Worm (Caenorhabditis elegans) whole organism, L2 larva: Measurements from ENCODE around the gene F54F12.1.

Experiments used
- C34F6.9 ChIP-seq: fragments of 150-350 bp; optimal IDR thresholded peaks from 2 replicates; lab custom pipeline; 2014; ENCODE audit warnings: missing biosample characterization, missing genetic modification characterization
- F13H6.1 ChIP-seq: sonication (generic microtip); optimal IDR thresholded peaks from 2 replicates; lab custom pipeline; 2016; ENCODE audit warnings: missing genetic modification characterization, missing compliant biosample characterization
- Y55F3AM.14 ChIP-seq: fragments of 200-800 bp; sonication (Bioruptor generic); optimal IDR thresholded peaks from 2 replicates; lab custom pipeline; 2018; ENCODE audit warnings: mild to moderate bottlenecking, missing genetic modification characterization, missing compliant biosample characterization
- ZK546.5 ChIP-seq: sonication (generic microtip); optimal IDR thresholded peaks from 2 replicates; lab custom pipeline; 2017; ENCODE audit warnings: missing biosample characterization, missing genetic modification characterization
- ama-1 ChIP-seq: fragments of 150-350 bp; optimal IDR thresholded peaks from 2 replicates; lab custom pipeline; 2018; ENCODE audit warnings: inconsistent platforms
- blmp-1 ChIP-seq: sonication (generic microtip); optimal IDR thresholded peaks from 2 replicates; lab custom pipeline; 2017; ENCODE audit warnings: missing genetic modification characterization, mild to moderate bottlenecking, missing compliant biosample characterization, antibody characterized with exemption, moderate library complexity; ENCODE audit not compliant: insufficient read depth
- ceh-82 ChIP-seq: fragments of 150-350 bp; optimal IDR thresholded peaks from 2 replicates; lab custom pipeline; 2014; ENCODE audit warnings: missing biosample characterization, missing genetic modification characterization
- crh-2 ChIP-seq: sonication (generic microtip); optimal IDR thresholded peaks from 2 replicates; lab custom pipeline; 2017; ENCODE audit warnings: missing biosample characterization, missing genetic modification characterization
- dmd-4 ChIP-seq: sonication (generic microtip); optimal IDR thresholded peaks from 2 replicates; lab custom pipeline; 2017; ENCODE audit warnings: missing biosample characterization, missing genetic modification characterization
- egl-27 ChIP-seq: sonication (generic microtip); optimal IDR thresholded peaks from 3 replicates; lab custom pipeline; 2017; ENCODE audit warnings: missing biosample characterization, missing genetic modification reagents, missing genetic modification characterization
- elt-1 ChIP-seq: fragments of 150-350 bp; optimal IDR thresholded peaks from 2 replicates; lab custom pipeline; 2014; ENCODE audit warnings: missing biosample characterization, missing genetic modification characterization
- elt-3 ChIP-seq: sonication (generic microtip); optimal IDR thresholded peaks from 2 replicates; lab custom pipeline; 2017; ENCODE audit warnings: missing biosample characterization, missing genetic modification characterization
- fos-1 ChIP-seq: fragments of 150-350 bp; optimal IDR thresholded peaks from 2 replicates; lab custom pipeline; 2014; ENCODE audit warnings: missing biosample characterization, missing genetic modification characterization
- lin-11 ChIP-seq: fragments of 150-350 bp; sonication (generic microtip); optimal IDR thresholded peaks from 2 replicates; lab custom pipeline; 2014; ENCODE audit warnings: missing biosample characterization, missing genetic modification characterization, inconsistent platforms, mixed read lengths
- mab-5 ChIP-seq: fragments of 150-350 bp; optimal IDR thresholded peaks from 2 replicates; lab custom pipeline; 2014; ENCODE audit warnings: missing biosample characterization, missing genetic modification characterization
- mbf-1 ChIP-seq: sonication (generic microtip); optimal IDR thresholded peaks from 2 replicates; lab custom pipeline; 2017; ENCODE audit warnings: missing biosample characterization, missing genetic modification characterization
- nhr-10 ChIP-seq: sonication (generic microtip); optimal IDR thresholded peaks from 2 replicates; lab custom pipeline; 2017; ENCODE audit warnings: missing biosample characterization, missing genetic modification characterization
- nhr-11 ChIP-seq: fragments of 150-350 bp; optimal IDR thresholded peaks from 2 replicates; lab custom pipeline; 2014; ENCODE audit warnings: missing biosample characterization, missing genetic modification characterization
- nhr-12 ChIP-seq: fragments of 150-350 bp; optimal IDR thresholded peaks from 2 replicates; lab custom pipeline; 2014; ENCODE audit warnings: missing biosample characterization, missing genetic modification characterization
- nhr-21 ChIP-seq: fragments of 150-350 bp; optimal IDR thresholded peaks from 2 replicates; lab custom pipeline; 2014; ENCODE audit warnings: missing biosample characterization, missing genetic modification characterization
- nhr-23 ChIP-seq: fragments of 150-350 bp; optimal IDR thresholded peaks from 2 replicates; lab custom pipeline; 2014; ENCODE audit warnings: missing biosample characterization, missing genetic modification reagents, missing genetic modification characterization
- nhr-25 ChIP-seq: fragments of 150-350 bp; sonication (generic microtip); optimal IDR thresholded peaks from 3 replicates; lab custom pipeline; 2014; ENCODE audit warnings: missing biosample characterization, missing genetic modification characterization
- nhr-77 ChIP-seq: fragments of 150-350 bp; optimal IDR thresholded peaks from 2 replicates; lab custom pipeline; 2014; ENCODE audit warnings: missing biosample characterization, missing genetic modification characterization
- sem-4 ChIP-seq: fragments of 150-350 bp; optimal IDR thresholded peaks from 2 replicates; lab custom pipeline; 2014; ENCODE audit warnings: missing biosample characterization, missing genetic modification reagents, missing genetic modification characterization
- skn-1 ChIP-seq: sonication (generic microtip); optimal IDR thresholded peaks from 2 replicates; lab custom pipeline; 2017; ENCODE audit warnings: missing biosample characterization, missing genetic modification characterization
- sma-3 ChIP-seq: sonication (generic microtip); optimal IDR thresholded peaks from 2 replicates; lab custom pipeline; 2016; ENCODE audit warnings: missing genetic modification reagents, missing genetic modification characterization, missing compliant biosample characterization
- sma-9 ChIP-seq, 2 experiments: fragments of 150-350 bp in 1 of 2; sonication (generic microtip) in 1 of 2; optimal IDR thresholded peaks; 2 replicates each; lab custom pipeline; 2014 to 2016; ENCODE audit warnings: missing genetic modification characterization in 2 of 2, mild to moderate bottlenecking in 1 of 2, missing biosample characterization in 1 of 2, missing compliant biosample characterization in 1 of 2, missing genetic modification reagents in 1 of 2, moderate library complexity in 1 of 2
- snpc-4 ChIP-seq: fragments of 150-350 bp; optimal IDR thresholded peaks from 2 replicates; lab custom pipeline; 2014; ENCODE audit warnings: missing biosample characterization, missing genetic modification characterization
- unc-62 ChIP-seq: fragments of 150-350 bp; optimal IDR thresholded peaks from 2 replicates; lab custom pipeline; 2014; ENCODE audit warnings: missing biosample characterization, missing genetic modification reagents, missing genetic modification characterization
- zag-1 ChIP-seq: fragments of 150-350 bp; optimal IDR thresholded peaks from 2 replicates; lab custom pipeline; 2014; ENCODE audit warnings: missing biosample characterization, missing genetic modification characterization
- ztf-1 ChIP-seq: fragments of 200-800 bp; sonication (Bioruptor generic); conservative IDR thresholded peaks from 2 replicates; pipeline ENCODE4 v1.3.6; 2022; ENCODE audit warnings: missing genetic modification characterization, missing compliant biosample characterization
- ztf-11 ChIP-seq: sonication (generic microtip); optimal IDR thresholded peaks from 2 replicates; lab custom pipeline; 2017; ENCODE audit warnings: missing biosample characterization, missing genetic modification characterization
- ztf-4 ChIP-seq: fragments of 150-350 bp; optimal IDR thresholded peaks from 2 replicates; lab custom pipeline; 2014; ENCODE audit warnings: missing biosample characterization, missing genetic modification characterization

Gene F54F12.1

DNA sequence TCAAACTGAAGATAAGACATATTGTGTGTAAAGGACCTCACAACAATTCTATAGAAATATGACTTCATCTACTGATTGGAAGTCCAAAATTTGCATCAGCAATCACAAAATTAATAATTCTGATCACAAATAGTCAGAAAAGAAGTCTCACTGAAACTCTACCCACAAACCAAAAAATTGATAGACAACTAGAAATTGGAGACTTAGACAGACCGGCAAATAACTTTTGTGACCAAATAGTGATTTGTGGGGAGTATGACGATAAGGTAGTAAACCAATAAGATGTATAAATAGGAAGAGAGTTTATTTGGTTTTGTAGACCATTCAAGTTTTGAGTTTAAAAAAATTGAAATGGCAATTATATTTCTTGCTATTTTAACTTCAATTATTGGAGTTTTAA is 31.0 kb downstream of the F54F12.1 start, which contains the start of gene cyp-13A12:
TSS of gene cyp-13A12 (plus strand) at position 267 of the 400 bp plus-strand sequence.
- TF ChIP-seq nhr-23 (no peak), ceh-82 (tag; lab: Kevin White, UChicago) (no peak), fos-1 (tag; lab: Kevin White, UChicago) (peak; percentile 64), nhr-10 (tag; lab: Kevin White, UChicago) (no peak), dmd-4 (tag; lab: Kevin White, UChicago) (no peak), elt-3 (no peak), F13H6.1 (tag; lab: Kevin White, UChicago) (no peak), ztf-1 (GFP tag; lab: Robert Waterston, UW) (no peak), nhr-77 (tag; lab: Kevin White, UChicago) (no peak), sma-9 (GFP tag; optimal IDR thresholded peaks at IDR 0.05; lab: Kevin White, UChicago) (peak; percentile 4), sma-9 (tag; optimal IDR thresholded peaks at IDR 0.05; lab: Kevin White, UChicago) (no peak), mbf-1 (tag; lab: Kevin White, UChicago) (no peak)
- TF ChIP-seq, all 48 proteins: peak for 2

DNA sequence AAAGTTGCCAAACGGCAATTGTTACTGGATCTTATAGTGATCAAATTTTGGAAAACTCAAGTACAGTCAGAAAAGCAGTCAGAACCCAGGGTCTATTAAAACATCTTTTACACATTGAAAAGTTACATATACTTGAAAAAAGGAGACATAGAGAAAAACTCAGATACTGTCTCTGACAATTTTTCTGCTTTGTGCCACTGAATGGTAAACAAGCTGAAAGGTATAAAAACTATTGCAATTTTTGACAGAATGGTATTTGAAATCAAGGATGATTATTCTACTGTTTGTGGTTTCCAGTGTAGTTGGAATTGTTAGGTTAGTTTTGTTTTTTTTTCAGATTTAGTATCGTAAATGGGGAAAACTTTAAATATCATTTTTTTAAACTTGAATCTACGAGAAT is 34.5 kb downstream of the F54F12.1 start, which contains the start of gene cyp-13A11:
TSS of gene cyp-13A11 (plus strand) at position 266 of the 400 bp plus-strand sequence.
- TF ChIP-seq crh-2 (tag; lab: Kevin White, UChicago) (no peak), blmp-1 (tag; lab: Kevin White, UChicago) (no peak), nhr-11 (tag; lab: Kevin White, UChicago) (no peak), ztf-1 (GFP tag; lab: Robert Waterston, UW) (no peak), elt-3 (no peak), sem-4 (tag; lab: Kevin White, UChicago) (no peak), fos-1 (tag; lab: Kevin White, UChicago) (no peak), ztf-11 (tag; lab: Kevin White, UChicago) (no peak), C34F6.9 (tag; lab: Kevin White, UChicago) (no peak), dmd-4 (tag; lab: Kevin White, UChicago) (no peak), elt-1 (tag; lab: Kevin White, UChicago) (no peak), lin-11 (tag; lab: Kevin White, UChicago) (no peak), ama-1 (no peak), unc-62 (GFP tag; lab: Kevin White, UChicago) (no peak), ztf-4 (tag; lab: Kevin White, UChicago) (no peak), zag-1 (tag; lab: Kevin White, UChicago) (no peak)
- TF ChIP-seq, all 48 proteins: peak for 0

DNA sequence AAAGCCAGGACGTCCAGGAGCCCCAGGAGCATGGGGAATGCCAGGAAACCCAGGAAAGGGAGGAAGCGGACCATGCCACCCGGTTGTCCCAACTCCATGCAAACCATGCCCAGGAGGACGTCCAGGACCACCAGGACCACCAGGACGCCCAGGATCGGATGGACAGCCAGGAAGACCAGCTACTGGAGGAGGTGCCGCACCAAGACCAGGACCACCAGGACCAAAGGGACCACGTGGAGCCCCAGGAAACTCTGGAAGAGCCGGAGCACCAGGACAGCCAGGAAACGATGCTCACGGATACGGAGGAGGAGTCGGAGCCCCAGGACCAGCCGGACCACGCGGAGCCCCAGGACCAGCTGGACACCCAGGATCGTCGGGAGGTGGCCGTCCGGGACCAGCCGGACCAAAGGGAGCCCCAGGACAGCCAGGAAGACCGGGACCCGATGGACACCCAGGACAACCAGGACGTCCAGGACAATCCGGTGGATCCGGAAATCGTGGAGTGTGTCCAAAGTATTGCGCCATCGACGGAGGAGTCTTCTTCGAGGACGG is 35.6 kb downstream of the F54F12.1 start:
- TF ChIP-seq sma-3 (GFP tag; lab: Kevin White, UChicago) (no peak), elt-3 (no peak), Y55F3AM.14 (GFP tag; lab: Kevin White, UChicago) (no peak), mab-5 (no peak), egl-27 (tag; lab: Kevin White, UChicago) (no peak), nhr-12 (tag; lab: Kevin White, UChicago) (no peak), skn-1 (tag; lab: Kevin White, UChicago) (no peak), unc-62 (GFP tag; lab: Kevin White, UChicago) (no peak), nhr-25 (tag; lab: Kevin White, UChicago) (no peak), snpc-4 (tag; lab: Kevin White, UChicago) (no peak), sem-4 (tag; lab: Kevin White, UChicago) (no peak)
- TF ChIP-seq, all 48 proteins: peak for 0

DNA sequence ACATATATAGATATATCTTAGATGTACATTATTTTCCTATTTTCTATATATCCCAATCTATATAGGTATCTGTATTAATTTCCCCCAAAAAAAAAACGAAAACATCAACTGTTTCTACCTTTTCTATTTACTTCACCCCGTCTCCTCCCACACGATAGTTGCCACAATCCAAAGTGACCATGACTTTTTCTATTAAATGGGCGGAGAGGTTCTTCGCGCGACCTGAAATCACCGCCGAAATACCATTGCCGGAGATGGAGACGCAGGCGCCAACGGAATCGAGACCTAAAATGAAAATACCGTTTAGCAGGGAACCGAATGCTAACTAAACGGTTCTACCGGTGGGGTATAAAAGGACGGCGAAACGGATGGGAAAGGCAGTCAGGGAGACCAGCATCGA is 36.6 kb downstream of the F54F12.1 start, which contains the start of gene col-98:
TSS of gene col-98 (plus strand) at position 390 of the 400 bp plus-strand sequence.
- TF ChIP-seq ceh-82 (tag; lab: Kevin White, UChicago): no peak
- no peak for TF ChIP-seq ztf-11 (tag; lab: Kevin White, UChicago)
- TF ChIP-seq ZK546.5 (tag; lab: Kevin White, UChicago): no peak
- TF ChIP-seq nhr-21 (tag; lab: Kevin White, UChicago): peak; percentile 29
- TF ChIP-seq sma-3 (GFP tag; lab: Kevin White, UChicago): peak; percentile 2
